Fruit fly (Drosophila melanogaster) whole organism, embryonic: Measurements from ENCODE around the gene CG3909.

Experiments used
- CG11560 ChIP-seq: fragments of 200-800 bp; sonication (Bioruptor generic); IDR thresholded peaks from 3 replicates; pipeline ENCODE4 v1.3.6; 2022; ENCODE audit warnings: missing biosample characterization, missing genetic modification characterization
- CG14014 ChIP-seq: fragments of 200-800 bp; sonication (Bioruptor generic); IDR thresholded peaks from 2 replicates; pipeline ENCODE4 v1.3.6; 2022; ENCODE audit warnings: missing biosample characterization, missing genetic modification characterization
- CG4617 ChIP-seq: fragments of 200-800 bp; sonication (Bioruptor generic); optimal IDR thresholded peaks from 3 replicates; lab custom pipeline; 2016; ENCODE audit warnings: missing biosample characterization, missing genetic modification characterization, borderline replicate concordance
- Dll ChIP-seq: fragments of 200-800 bp; sonication (Bioruptor generic); IDR thresholded peaks from 4 replicates; pipeline ENCODE4 v1.3.6; 2022; ENCODE audit warnings: missing biosample characterization, missing genetic modification characterization; ENCODE audit not compliant: partially characterized antibody
- Hey ChIP-seq: fragments of 200-800 bp; sonication (Bioruptor generic); optimal IDR thresholded peaks from 3 replicates; lab custom pipeline; 2018; ENCODE audit warnings: missing biosample characterization, mild to moderate bottlenecking, missing genetic modification characterization
- unpg ChIP-seq: fragments of 200-800 bp; sonication (Bioruptor generic); optimal IDR thresholded peaks from 3 replicates; lab custom pipeline; 2018; ENCODE audit warnings: missing biosample characterization, mild to moderate bottlenecking, missing genetic modification characterization, moderate library complexity

dm6 chr3R:10086683-10087082 is 43.6 kb downstream of the CG3909 start:
- TF ChIP-seq Dll (GFP tag; lab: Robert Waterston, UW) (no peak), Hey (tag; lab: Kevin White, UChicago) (no peak), CG11560 (tag; lab: Robert Waterston, UW) (no peak), CG4617 (GFP tag; lab: Kevin White, UChicago) (no peak), CG14014 (GFP tag; lab: Robert Waterston, UW) (no peak), unpg (no peak)
